Worm (Caenorhabditis elegans) whole organism, L4/young adult: ENCODE data around the gene F23G4.1.

Experiments
- W03F9.2 ChIP-seq: fragments of 150-350 bp; optimal IDR thresholded peaks from 2 replicates; lab custom pipeline; 2014; ENCODE audit warnings: missing biosample characterization, missing genetic modification characterization
- dao-5 ChIP-seq: sonication (generic microtip); optimal IDR thresholded peaks from 2 replicates; lab custom pipeline; 2016; ENCODE audit warnings: missing genotype, missing genetic modification characterization, moderate library complexity, missing compliant biosample characterization

DNA sequence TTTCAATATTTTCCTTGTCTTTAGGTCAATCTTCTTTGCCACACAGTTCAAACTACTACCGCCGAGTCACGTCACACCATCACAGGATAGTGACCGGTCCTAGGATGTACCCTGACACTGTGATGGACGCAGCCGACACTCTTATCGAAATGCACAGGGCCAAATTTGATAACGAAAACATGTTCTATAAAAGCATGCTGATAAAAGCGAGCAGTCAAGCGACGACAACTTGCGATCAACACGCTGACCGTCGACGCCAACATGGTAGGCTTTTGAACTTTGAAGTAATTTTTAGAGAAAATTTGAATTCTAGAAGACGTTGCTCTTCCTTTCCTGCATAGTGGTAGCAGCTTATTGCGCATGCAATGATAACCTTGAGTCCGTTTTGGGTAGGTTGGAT, 4.0 kb upstream of the F23G4.1 start, which contains the start of gene cpr-6:
- TF ChIP-seq W03F9.2: no peak
- no peak for TF ChIP-seq dao-5 (tag; lab: Kevin White, UChicago)
